4 fruit fly cellular contexts compared by ENCODE assay signal in the genomic region with DNA sequence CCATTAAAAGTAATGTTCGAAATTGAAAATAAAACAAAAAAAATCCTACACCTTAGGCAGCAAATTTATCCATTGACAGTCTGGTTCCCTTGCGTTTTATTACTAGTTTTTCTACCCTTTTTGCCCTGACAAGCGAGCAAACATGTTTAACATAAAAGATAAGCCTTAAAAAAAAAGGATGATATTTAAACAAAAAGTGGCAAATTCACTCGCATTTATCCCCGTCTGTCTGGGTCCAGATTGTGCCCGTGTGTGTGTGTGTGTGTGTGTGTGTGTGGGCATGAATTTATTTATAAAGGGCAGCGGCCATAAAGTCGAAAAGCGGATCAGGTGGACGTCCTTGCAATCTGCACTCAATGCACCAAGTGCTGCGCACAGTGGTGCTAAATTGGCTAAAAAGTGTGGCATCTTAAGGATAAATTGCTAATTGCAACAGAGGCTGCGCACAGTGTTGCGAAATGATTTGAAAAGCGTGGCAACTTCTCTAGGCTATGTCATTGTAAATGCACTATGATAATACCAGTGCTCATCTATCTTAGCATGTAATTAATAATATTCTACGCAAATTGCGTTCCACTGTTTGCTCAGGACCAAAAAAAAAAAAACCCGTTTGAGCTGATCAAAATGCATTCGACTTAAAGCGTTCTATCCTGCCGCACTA.
TF ChIP-seq lines count a peak whose summit lies in the region.

No protein-coding gene starts in this region.

- no peak for TF ChIP-seq CTCF in whole organism, embryonic (GFP tag; optimal IDR thresholded peaks at IDR 0.05; lab: Kevin White, UChicago)

TF ChIP-seq in whole organism, embryonic, 481 proteins besides CTCF, POLR2A, EP300 and RAD21:
- TF ChIP-seq sens (GFP tag; lab: Kevin White, UChicago) (peak; percentile 35), bsh (GFP tag; optimal IDR thresholded peaks at IDR 0.05; lab: Kevin White, UChicago) (peak in 1 of 2 experiments; percentile 26), CG11504 (tag; optimal IDR thresholded peaks at IDR 0.05; lab: Kevin White, UChicago) (no peak), nom (GFP tag; optimal IDR thresholded peaks at IDR 0.05; lab: Kevin White, UChicago) (peak; percentile 60), CG11695 (GFP tag; IDR thresholded peaks at IDR 0.05; lab: Robert Waterston, UW) (no peak), stwl (tag; optimal IDR thresholded peaks at IDR 0.05; lab: Kevin White, UChicago) (peak; percentile 9), CG7963 (GFP tag; IDR thresholded peaks at IDR 0.05; lab: Robert Waterston, UW; ENCODE audit: partially characterized antibody) (0 out of 3 replicates have a peak, but pooled peaks have one; percentile 23)
TF ChIP-seq in whole organism, embryonic: peak in this region for 5.

TF ChIP-seq in whole organism, prepupa, 60 proteins besides CTCF, POLR2A, EP300 and RAD21 (continues in another document):
- TF ChIP-seq pdm3 (GFP tag; optimal IDR thresholded peaks at IDR 0.05; lab: Kevin White, UChicago) = peak; percentile 53
- no peak for TF ChIP-seq Smox (GFP tag; optimal IDR thresholded peaks at IDR 0.05; lab: Kevin White, UChicago)
- peak; percentile 91 for TF ChIP-seq Eip78C (GFP tag; lab: Kevin White, UChicago)
- peak; percentile 61 for TF ChIP-seq spab (GFP tag; optimal IDR thresholded peaks at IDR 0.05; lab: Kevin White, UChicago)
- TF ChIP-seq topi (GFP tag; optimal IDR thresholded peaks at IDR 0.05; lab: Kevin White, UChicago) = peak; percentile 55
- no peak for TF ChIP-seq Hr4 (GFP tag; optimal IDR thresholded peaks at IDR 0.05; lab: Kevin White, UChicago)
- peak; percentile 29 for TF ChIP-seq OdsH (GFP tag; optimal IDR thresholded peaks at IDR 0.05; lab: Kevin White, UChicago)
- TF ChIP-seq net (GFP tag; optimal IDR thresholded peaks at IDR 0.05; lab: Kevin White, UChicago) = peak; percentile 12
- peak; percentile 31 for TF ChIP-seq Ets21C (GFP tag; optimal IDR thresholded peaks at IDR 0.05; lab: Kevin White, UChicago)
- TF ChIP-seq fd85E (GFP tag; optimal IDR thresholded peaks at IDR 0.05; lab: Kevin White, UChicago) = no peak
- TF ChIP-seq Ets96B (tag; optimal IDR thresholded peaks at IDR 0.05; lab: Kevin White, UChicago) = peak; percentile 54
- TF ChIP-seq CG10631 (GFP tag; optimal IDR thresholded peaks at IDR 0.05; lab: Kevin White, UChicago) = peak; percentile 48
- TF ChIP-seq CG8119 (GFP tag; IDR thresholded peaks at IDR 0.05; lab: Robert Waterston, UW) = no peak
- TF ChIP-seq fkh (GFP tag; optimal IDR thresholded peaks at IDR 0.05; lab: Kevin White, UChicago) = no peak
- peak; percentile 58 for TF ChIP-seq esn (GFP tag; optimal IDR thresholded peaks at IDR 0.05; lab: Kevin White, UChicago)
- no peak for TF ChIP-seq svp (GFP tag; lab: Kevin White, UChicago)
- peak; percentile 27 for TF ChIP-seq Sox15 (GFP tag; optimal IDR thresholded peaks at IDR 0.05; lab: Kevin White, UChicago)
- TF ChIP-seq Eip75B (GFP tag; optimal IDR thresholded peaks at IDR 0.05; lab: Kevin White, UChicago) = peak; percentile 75
- TF ChIP-seq Sox14 (GFP tag; optimal IDR thresholded peaks at IDR 0.05; lab: Kevin White, UChicago) = peak; percentile 67
- peak; percentile 65 for TF ChIP-seq CG3032 (tag; optimal IDR thresholded peaks at IDR 0.05; lab: Kevin White, UChicago)
- TF ChIP-seq Hr39 (GFP tag; optimal IDR thresholded peaks at IDR 0.05; lab: Kevin White, UChicago) = peak; percentile 46
- no peak for TF ChIP-seq Blimp-1 (GFP tag; optimal IDR thresholded peaks at IDR 0.05; lab: Kevin White, UChicago)
- TF ChIP-seq Hr38 (GFP tag; optimal IDR thresholded peaks at IDR 0.05; lab: Kevin White, UChicago) = no peak
- TF ChIP-seq CG11762 (GFP tag; optimal IDR thresholded peaks at IDR 0.05; lab: Kevin White, UChicago; ENCODE audit: insufficient read depth) = no peak
- TF ChIP-seq CG34406 (GFP tag; optimal IDR thresholded peaks at IDR 0.05; lab: Kevin White, UChicago) = peak; percentile 34
- TF ChIP-seq lz (GFP tag; optimal IDR thresholded peaks at IDR 0.05; lab: Kevin White, UChicago) = peak; percentile 50

TF ChIP-seq in whole organism, pupa, 21 proteins besides CTCF, POLR2A, EP300 and RAD21:
- TF ChIP-seq rn (GFP tag; IDR thresholded peaks at IDR 0.05; lab: Robert Waterston, UW) (no peak), CG17806 (tag; optimal IDR thresholded peaks at IDR 0.05; lab: Kevin White, UChicago) (peak; percentile 57), Pif1A (GFP tag; optimal IDR thresholded peaks at IDR 0.05; lab: Kevin White, UChicago) (no peak), CG9948 (tag; optimal IDR thresholded peaks at IDR 0.05; lab: Kevin White, UChicago) (peak; percentile 65), EcR (GFP tag; optimal IDR thresholded peaks at IDR 0.05; lab: Kevin White, UChicago) (peak; percentile 80), D1 (tag; optimal IDR thresholded peaks at IDR 0.05; lab: Kevin White, UChicago) (no peak), Snoo (tag; optimal IDR thresholded peaks at IDR 0.05; lab: Kevin White, UChicago) (no peak), fd96Ca (GFP tag; IDR thresholded peaks at IDR 0.05; lab: Robert Waterston, UW) (no peak), CG13204 (GFP tag; optimal IDR thresholded peaks at IDR 0.05; lab: Kevin White, UChicago) (peak; percentile 18), CG10348 (GFP tag; IDR thresholded peaks at IDR 0.05; lab: Robert Waterston, UW) (no peak), CG15710 (tag; optimal IDR thresholded peaks at IDR 0.05; lab: Kevin White, UChicago) (peak; percentile 74), Pif1B (GFP tag; optimal IDR thresholded peaks at IDR 0.05; lab: Kevin White, UChicago) (no peak), CG8301 (tag; optimal IDR thresholded peaks at IDR 0.05; lab: Kevin White, UChicago) (peak; percentile 16), Ets98B (GFP tag; IDR thresholded peaks at IDR 0.05; lab: Robert Waterston, UW) (no peak), CG32121 (GFP tag; IDR thresholded peaks at IDR 0.05; lab: Robert Waterston, UW) (no peak), CG8159 (tag; optimal IDR thresholded peaks at IDR 0.05; lab: Kevin White, UChicago) (peak; percentile 76), gl (tag; optimal IDR thresholded peaks at IDR 0.05; lab: Kevin White, UChicago) (peak; percentile 56), CG34367 (tag; optimal IDR thresholded peaks at IDR 0.05; lab: Kevin White, UChicago) (peak; percentile 67), CG14655 (GFP tag; optimal IDR thresholded peaks at IDR 0.05; lab: Kevin White, UChicago) (no peak), CG4496 (GFP tag; IDR thresholded peaks at IDR 0.05; lab: Robert Waterston, UW) (peak; percentile 29; the same call in 1 of the 3 replicates), CG12605 (GFP tag; IDR thresholded peaks at IDR 0.05; lab: Robert Waterston, UW) (no peak)

TF ChIP-seq in whole organism, wandering third instar larva, 38 proteins besides CTCF, POLR2A, EP300 and RAD21:
- TF ChIP-seq CrebA (GFP tag; optimal IDR thresholded peaks at IDR 0.05; lab: Kevin White, UChicago; ENCODE audit: borderline replicate concordance) (no peak), CG32264 (GFP tag; optimal IDR thresholded peaks at IDR 0.05; lab: Kevin White, UChicago) (no peak), br (GFP tag; optimal IDR thresholded peaks at IDR 0.05; lab: Kevin White, UChicago) (peak; percentile 44), Abd-B (GFP tag; optimal IDR thresholded peaks at IDR 0.05; lab: Kevin White, UChicago) (no peak), HLH106 (tag; optimal IDR thresholded peaks at IDR 0.05; lab: Kevin White, UChicago) (peak; percentile 41), woc (GFP tag; optimal IDR thresholded peaks at IDR 0.05; lab: Kevin White, UChicago) (peak; percentile 45), pan (optimal IDR thresholded peaks at IDR 0.05; lab: Kevin White, UChicago) (no peak), h (GFP tag; optimal IDR thresholded peaks at IDR 0.05; lab: Kevin White, UChicago) (peak; percentile 36), Myc (optimal IDR thresholded peaks at IDR 0.05; lab: Kevin White, UChicago) (no peak), dmrt93B (GFP tag; optimal IDR thresholded peaks at IDR 0.05; lab: Kevin White, UChicago) (peak; percentile 12), ey (GFP tag; optimal IDR thresholded peaks at IDR 0.05; lab: Kevin White, UChicago) (no peak), Sp1 (GFP tag; optimal IDR thresholded peaks at IDR 0.05; lab: Kevin White, UChicago) (peak; percentile 11), Hr78 (GFP tag; optimal IDR thresholded peaks at IDR 0.05; lab: Kevin White, UChicago) (no peak), Dfd (GFP tag; optimal IDR thresholded peaks at IDR 0.05; lab: Kevin White, UChicago) (peak; percentile 30), Hnf4 (GFP tag; optimal IDR thresholded peaks at IDR 0.05; lab: Kevin White, UChicago) (no peak), foxo (GFP tag; optimal IDR thresholded peaks at IDR 0.05; lab: Kevin White, UChicago) (peak in 1 of 2 experiments; percentile 38), fru (GFP tag; optimal IDR thresholded peaks at IDR 0.05; lab: Kevin White, UChicago) (peak; percentile 18), brk (GFP tag; optimal IDR thresholded peaks at IDR 0.05; lab: Kevin White, UChicago) (no peak), Mio (GFP tag; optimal IDR thresholded peaks at IDR 0.05; lab: Kevin White, UChicago) (no peak), psq (GFP tag; optimal IDR thresholded peaks at IDR 0.05; lab: Kevin White, UChicago) (no peak), sage (GFP tag; optimal IDR thresholded peaks at IDR 0.05; lab: Kevin White, UChicago) (no peak), rgr (GFP tag; optimal IDR thresholded peaks at IDR 0.05; lab: Kevin White, UChicago) (peak; percentile 28), OdsH (GFP tag; optimal IDR thresholded peaks at IDR 0.05; lab: Kevin White, UChicago) (peak; percentile 14), CG9705 (GFP tag; optimal IDR thresholded peaks at IDR 0.05; lab: Kevin White, UChicago) (no peak)

Comparison
In these comparisons a context has a peak if more than half of its experiments do, and no peak if none do; other contexts are left out.
1. Of the 7 proteins assayed by ChIP-seq in both whole organism, embryonic and whole organism, prepupa: peak only in whole organism, embryonic: none; only in whole organism, prepupa: Hr39 and Sox102F; in both: none; in neither: 5.